Worm (Caenorhabditis elegans) whole organism, L2 larva: ENCODE results near the gene F02C12.2.

Experiments
- C34F6.9 ChIP-seq: fragments of 150-350 bp; optimal IDR thresholded peaks from 2 replicates; lab custom pipeline; 2014; ENCODE audit warnings: missing biosample characterization, missing genetic modification characterization
- F13H6.1 ChIP-seq: sonication (generic microtip); optimal IDR thresholded peaks from 2 replicates; lab custom pipeline; 2016; ENCODE audit warnings: missing genetic modification characterization, missing compliant biosample characterization
- R02D3.7 ChIP-seq: fragments of 150-350 bp; optimal IDR thresholded peaks from 2 replicates; lab custom pipeline; 2014; ENCODE audit warnings: missing biosample characterization, missing genetic modification characterization
- Y55F3AM.14 ChIP-seq: fragments of 200-800 bp; sonication (Bioruptor generic); optimal IDR thresholded peaks from 2 replicates; lab custom pipeline; 2018; ENCODE audit warnings: mild to moderate bottlenecking, missing genetic modification characterization, missing compliant biosample characterization
- ZK546.5 ChIP-seq: sonication (generic microtip); optimal IDR thresholded peaks from 2 replicates; lab custom pipeline; 2017; ENCODE audit warnings: missing biosample characterization, missing genetic modification characterization
- alr-1 ChIP-seq: fragments of 150-350 bp; optimal IDR thresholded peaks from 2 replicates; lab custom pipeline; 2014; ENCODE audit warnings: missing biosample characterization, missing genetic modification characterization
- aly-2 ChIP-seq: fragments of 150-350 bp; optimal IDR thresholded peaks from 2 replicates; lab custom pipeline; 2014; ENCODE audit warnings: missing biosample characterization, missing genetic modification characterization
- ama-1 ChIP-seq: fragments of 150-350 bp; optimal IDR thresholded peaks from 2 replicates; lab custom pipeline; 2018; ENCODE audit warnings: inconsistent platforms
- blmp-1 ChIP-seq: sonication (generic microtip); optimal IDR thresholded peaks from 2 replicates; lab custom pipeline; 2017; ENCODE audit warnings: missing genetic modification characterization, mild to moderate bottlenecking, missing compliant biosample characterization, antibody characterized with exemption, moderate library complexity; ENCODE audit not compliant: insufficient read depth
- ceh-16 ChIP-seq: fragments of 150-350 bp; optimal IDR thresholded peaks from 2 replicates; lab custom pipeline; 2014; ENCODE audit warnings: missing biosample characterization, missing genetic modification characterization
- ceh-82 ChIP-seq: fragments of 150-350 bp; optimal IDR thresholded peaks from 2 replicates; lab custom pipeline; 2014; ENCODE audit warnings: missing biosample characterization, missing genetic modification characterization
- crh-2 ChIP-seq: sonication (generic microtip); optimal IDR thresholded peaks from 2 replicates; lab custom pipeline; 2017; ENCODE audit warnings: missing biosample characterization, missing genetic modification characterization
- dmd-4 ChIP-seq: sonication (generic microtip); optimal IDR thresholded peaks from 2 replicates; lab custom pipeline; 2017; ENCODE audit warnings: missing biosample characterization, missing genetic modification characterization
- egl-27 ChIP-seq: sonication (generic microtip); optimal IDR thresholded peaks from 3 replicates; lab custom pipeline; 2017; ENCODE audit warnings: missing biosample characterization, missing genetic modification reagents, missing genetic modification characterization
- elt-1 ChIP-seq: fragments of 150-350 bp; optimal IDR thresholded peaks from 2 replicates; lab custom pipeline; 2014; ENCODE audit warnings: missing biosample characterization, missing genetic modification characterization
- elt-3 ChIP-seq: sonication (generic microtip); optimal IDR thresholded peaks from 2 replicates; lab custom pipeline; 2017; ENCODE audit warnings: missing biosample characterization, missing genetic modification characterization
- fos-1 ChIP-seq: fragments of 150-350 bp; optimal IDR thresholded peaks from 2 replicates; lab custom pipeline; 2014; ENCODE audit warnings: missing biosample characterization, missing genetic modification characterization
- gmeb-1 ChIP-seq: fragments of 150-350 bp; optimal IDR thresholded peaks from 2 replicates; lab custom pipeline; 2014; ENCODE audit warnings: missing biosample characterization, missing genetic modification characterization
- lin-13 ChIP-seq: fragments of 150-350 bp; optimal IDR thresholded peaks from 2 replicates; lab custom pipeline; 2014; ENCODE audit warnings: missing biosample characterization, missing genetic modification reagents, missing genetic modification characterization
- lsy-2 ChIP-seq, 2 experiments: fragments of 150-350 bp in 1 of 2; sonication (generic microtip) in 1 of 2; optimal IDR thresholded peaks; 2 replicates each; lab custom pipeline; 2014 to 2017; ENCODE audit warnings: missing biosample characterization in 2 of 2, missing genetic modification characterization in 2 of 2
- mab-5 ChIP-seq: fragments of 150-350 bp; optimal IDR thresholded peaks from 2 replicates; lab custom pipeline; 2014; ENCODE audit warnings: missing biosample characterization, missing genetic modification characterization
- mbf-1 ChIP-seq: sonication (generic microtip); optimal IDR thresholded peaks from 2 replicates; lab custom pipeline; 2017; ENCODE audit warnings: missing biosample characterization, missing genetic modification characterization
- mdl-1 ChIP-seq, 2 experiments: fragments of 150-350 bp in 1 of 2; sonication (generic microtip) in 1 of 2; optimal IDR thresholded peaks; 2 replicates each; lab custom pipeline; 2017; ENCODE audit warnings: missing biosample characterization in 2 of 2, missing genetic modification characterization in 2 of 2
- nhr-10 ChIP-seq: sonication (generic microtip); optimal IDR thresholded peaks from 2 replicates; lab custom pipeline; 2017; ENCODE audit warnings: missing biosample characterization, missing genetic modification characterization
- nhr-11 ChIP-seq: fragments of 150-350 bp; optimal IDR thresholded peaks from 2 replicates; lab custom pipeline; 2014; ENCODE audit warnings: missing biosample characterization, missing genetic modification characterization
- nhr-12 ChIP-seq: fragments of 150-350 bp; optimal IDR thresholded peaks from 2 replicates; lab custom pipeline; 2014; ENCODE audit warnings: missing biosample characterization, missing genetic modification characterization
- nhr-129 ChIP-seq: fragments of 150-350 bp; optimal IDR thresholded peaks from 2 replicates; lab custom pipeline; 2014; ENCODE audit warnings: missing biosample characterization, missing genetic modification characterization
- nhr-21 ChIP-seq: fragments of 150-350 bp; optimal IDR thresholded peaks from 2 replicates; lab custom pipeline; 2014; ENCODE audit warnings: missing biosample characterization, missing genetic modification characterization
- nhr-23 ChIP-seq: fragments of 150-350 bp; optimal IDR thresholded peaks from 2 replicates; lab custom pipeline; 2014; ENCODE audit warnings: missing biosample characterization, missing genetic modification reagents, missing genetic modification characterization
- nhr-237 ChIP-seq: fragments of 150-350 bp; optimal IDR thresholded peaks from 2 replicates; lab custom pipeline; 2014; ENCODE audit warnings: missing biosample characterization, missing genetic modification characterization
- nhr-25 ChIP-seq: fragments of 150-350 bp; sonication (generic microtip); optimal IDR thresholded peaks from 3 replicates; lab custom pipeline; 2014; ENCODE audit warnings: missing biosample characterization, missing genetic modification characterization
- nhr-6 ChIP-seq: fragments of 150-350 bp; optimal IDR thresholded peaks from 2 replicates; lab custom pipeline; 2014; ENCODE audit warnings: missing biosample characterization, missing genetic modification characterization
- nhr-77 ChIP-seq: fragments of 150-350 bp; optimal IDR thresholded peaks from 2 replicates; lab custom pipeline; 2014; ENCODE audit warnings: missing biosample characterization, missing genetic modification characterization
- peb-1 ChIP-seq: fragments of 150-350 bp; optimal IDR thresholded peaks from 2 replicates; lab custom pipeline; 2014; ENCODE audit warnings: missing biosample characterization, missing genetic modification characterization
- skn-1 ChIP-seq: sonication (generic microtip); optimal IDR thresholded peaks from 2 replicates; lab custom pipeline; 2017; ENCODE audit warnings: missing biosample characterization, missing genetic modification characterization
- sma-3 ChIP-seq: sonication (generic microtip); optimal IDR thresholded peaks from 2 replicates; lab custom pipeline; 2016; ENCODE audit warnings: missing genetic modification reagents, missing genetic modification characterization, missing compliant biosample characterization
- sma-9 ChIP-seq, 2 experiments: fragments of 150-350 bp in 1 of 2; sonication (generic microtip) in 1 of 2; optimal IDR thresholded peaks; 2 replicates each; lab custom pipeline; 2014 to 2016; ENCODE audit warnings: missing genetic modification characterization in 2 of 2, mild to moderate bottlenecking in 1 of 2, missing biosample characterization in 1 of 2, missing compliant biosample characterization in 1 of 2, missing genetic modification reagents in 1 of 2, moderate library complexity in 1 of 2
- snpc-4 ChIP-seq: fragments of 150-350 bp; optimal IDR thresholded peaks from 2 replicates; lab custom pipeline; 2014; ENCODE audit warnings: missing biosample characterization, missing genetic modification characterization
- unc-39 ChIP-seq: fragments of 150-350 bp; optimal IDR thresholded peaks from 2 replicates; lab custom pipeline; 2014; ENCODE audit warnings: missing biosample characterization, missing genetic modification characterization
- unc-55 ChIP-seq: fragments of 150-350 bp; sonication (generic microtip); optimal IDR thresholded peaks from 3 replicates; lab custom pipeline; 2014; ENCODE audit warnings: missing biosample characterization, missing genetic modification reagents, missing genetic modification characterization
- unc-62 ChIP-seq: fragments of 150-350 bp; optimal IDR thresholded peaks from 2 replicates; lab custom pipeline; 2014; ENCODE audit warnings: missing biosample characterization, missing genetic modification reagents, missing genetic modification characterization
- zag-1 ChIP-seq: fragments of 150-350 bp; optimal IDR thresholded peaks from 2 replicates; lab custom pipeline; 2014; ENCODE audit warnings: missing biosample characterization, missing genetic modification characterization
- ztf-4 ChIP-seq: fragments of 150-350 bp; optimal IDR thresholded peaks from 2 replicates; lab custom pipeline; 2014; ENCODE audit warnings: missing biosample characterization, missing genetic modification characterization

Gene F02C12.2

ce11 chrX:13360632-13361031 lies 38.5 kb downstream of the F02C12.2 start:
- TF ChIP-seq ZK546.5 (tag; lab: Kevin White, UChicago) = no peak
- no peak for TF ChIP-seq mdl-1 (tag; optimal IDR thresholded peaks at IDR 0.05; lab: Kevin White, UChicago)
- no peak for TF ChIP-seq aly-2 (tag; lab: Kevin White, UChicago)
- TF ChIP-seq nhr-10 (tag; lab: Kevin White, UChicago) = no peak
- no peak for TF ChIP-seq alr-1 (tag; lab: Kevin White, UChicago)
- no peak for TF ChIP-seq ama-1 (lab: Kevin White, UChicago)
- TF ChIP-seq egl-27 (tag; lab: Kevin White, UChicago) = no peak
- no peak for TF ChIP-seq peb-1 (tag; lab: Kevin White, UChicago)
- TF ChIP-seq C34F6.9 = no peak
- TF ChIP-seq gmeb-1 (tag; lab: Kevin White, UChicago) = no peak
- TF ChIP-seq blmp-1 (tag; lab: Kevin White, UChicago) = no peak
- TF ChIP-seq nhr-77 (tag; lab: Kevin White, UChicago) = no peak
- TF ChIP-seq elt-3 (tag; lab: Kevin White, UChicago) = no peak
- no peak for TF ChIP-seq nhr-11
- TF ChIP-seq unc-39 = no peak
- TF ChIP-seq lin-13 (GFP tag; lab: Kevin White, UChicago) = no peak
- TF ChIP-seq sma-9 (GFP tag; optimal IDR thresholded peaks at IDR 0.05; lab: Kevin White, UChicago) = peak; percentile 96
- TF ChIP-seq sma-9 (tag; optimal IDR thresholded peaks at IDR 0.05; lab: Kevin White, UChicago) = no peak
- TF ChIP-seq nhr-12 (tag; lab: Kevin White, UChicago) = no peak
- no peak for TF ChIP-seq ceh-16 (tag; lab: Kevin White, UChicago)
- TF ChIP-seq nhr-25 (tag; lab: Kevin White, UChicago) = no peak
- no peak for TF ChIP-seq skn-1
- no peak for TF ChIP-seq unc-62 (GFP tag; lab: Kevin White, UChicago)
- TF ChIP-seq Y55F3AM.14 (GFP tag; lab: Kevin White, UChicago) = no peak
- no peak for TF ChIP-seq unc-55 (GFP tag; lab: Kevin White, UChicago)
- peak; percentile 33 for TF ChIP-seq F13H6.1 (tag; lab: Kevin White, UChicago)
- TF ChIP-seq ztf-4 (tag; lab: Kevin White, UChicago) = no peak
- TF ChIP-seq R02D3.7 (tag; lab: Kevin White, UChicago) = no peak
- peak; percentile 38 for TF ChIP-seq sma-3 (GFP tag; lab: Kevin White, UChicago)
- TF ChIP-seq nhr-129 (tag; lab: Kevin White, UChicago) = peak; percentile 29
- peak; percentile 82 for TF ChIP-seq fos-1
- TF ChIP-seq mab-5 (tag; lab: Kevin White, UChicago) = no peak
- no peak for TF ChIP-seq snpc-4
- no peak for TF ChIP-seq elt-1 (tag; lab: Kevin White, UChicago)
- no peak for TF ChIP-seq lsy-2 (tag; optimal IDR thresholded peaks at IDR 0.05; lab: Kevin White, UChicago)
- no peak for TF ChIP-seq nhr-23
- TF ChIP-seq dmd-4 (tag; lab: Kevin White, UChicago) = no peak
- no peak for TF ChIP-seq nhr-237 (tag; lab: Kevin White, UChicago)
- TF ChIP-seq mbf-1 (tag; lab: Kevin White, UChicago) = no peak
- no peak for TF ChIP-seq zag-1
- TF ChIP-seq crh-2 (tag; lab: Kevin White, UChicago) = peak; percentile 54
- TF ChIP-seq ceh-82 (tag; lab: Kevin White, UChicago) = no peak

DNA sequence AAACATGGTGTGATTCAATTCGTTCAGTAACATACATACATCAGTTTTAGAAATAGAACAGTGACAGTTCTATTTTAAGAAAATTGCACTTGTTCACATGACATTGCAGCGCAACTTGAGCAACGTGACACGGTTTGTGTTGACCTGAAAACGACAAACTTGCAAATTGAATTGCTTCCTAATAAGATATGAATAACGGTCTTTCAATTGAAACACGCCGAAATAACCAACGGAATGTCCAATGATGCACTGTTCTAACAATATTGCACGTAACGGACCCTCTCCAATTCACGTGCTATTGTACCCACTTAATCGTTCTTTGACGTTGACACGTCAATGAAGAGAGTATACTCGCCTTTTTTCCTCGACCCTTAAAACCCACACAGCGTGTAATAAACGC lies 39.3 kb downstream of the F02C12.2 start:
- TF ChIP-seq peb-1 (tag; lab: Kevin White, UChicago) (no peak), crh-2 (tag; lab: Kevin White, UChicago) (peak; percentile 79), sma-9 (GFP tag; optimal IDR thresholded peaks at IDR 0.05; lab: Kevin White, UChicago) (peak; percentile 87), sma-9 (tag; optimal IDR thresholded peaks at IDR 0.05; lab: Kevin White, UChicago) (no peak), mbf-1 (tag; lab: Kevin White, UChicago) (no peak), skn-1 (no peak), nhr-23 (no peak), mdl-1 (tag; optimal IDR thresholded peaks at IDR 0.05; lab: Kevin White, UChicago) (peak in 1 of 2 experiments; percentile 0), F13H6.1 (tag; lab: Kevin White, UChicago) (peak; percentile 0), nhr-6 (no peak), unc-62 (GFP tag; lab: Kevin White, UChicago) (no peak), ama-1 (lab: Kevin White, UChicago) (no peak), blmp-1 (tag; lab: Kevin White, UChicago) (peak; percentile 35), nhr-25 (tag; lab: Kevin White, UChicago) (peak; percentile 40), nhr-21 (peak; percentile 33), lsy-2 (tag; optimal IDR thresholded peaks at IDR 0.05; lab: Kevin White, UChicago) (peak in 1 of 2 experiments; percentile 15), sma-3 (GFP tag; lab: Kevin White, UChicago) (peak; percentile 15), egl-27 (tag; lab: Kevin White, UChicago) (no peak), unc-39 (no peak), nhr-129 (tag; lab: Kevin White, UChicago) (peak; percentile 39)
- TF ChIP-seq, all 48 proteins: peak for 10
